Worm (Caenorhabditis elegans) whole organism, late embryonic: ENCODE data around the gene bath-38.

Experiments used
- C38D4.7 ChIP-seq: fragments of 200-800 bp; sonication (Bioruptor generic); optimal IDR thresholded peaks from 2 replicates; lab custom pipeline; 2018; ENCODE audit warnings: mild to moderate bottlenecking, missing genetic modification characterization, moderate library complexity, missing compliant biosample characterization
- ahr-1 ChIP-seq: sonication (generic microtip); optimal IDR thresholded peaks from 2 replicates; lab custom pipeline; 2016; ENCODE audit warnings: missing genetic modification characterization, missing compliant biosample characterization
- ceh-14 ChIP-seq: sonication (generic microtip); optimal IDR thresholded peaks from 2 replicates; lab custom pipeline; 2016; ENCODE audit warnings: missing genotype, missing genetic modification characterization, missing compliant biosample characterization
- ceh-18 ChIP-seq: sonication (generic microtip); optimal IDR thresholded peaks from 2 replicates; lab custom pipeline; 2016; ENCODE audit warnings: missing genetic modification characterization, missing compliant biosample characterization
- ceh-19 ChIP-seq: fragments of 200-800 bp; sonication (Bioruptor generic); optimal IDR thresholded peaks from 2 replicates; lab custom pipeline; 2018; ENCODE audit warnings: mild to moderate bottlenecking, missing genetic modification characterization, missing compliant biosample characterization
- ceh-2 ChIP-seq: sonication (generic microtip); optimal IDR thresholded peaks from 2 replicates; lab custom pipeline; 2016; ENCODE audit warnings: missing genotype, missing genetic modification characterization, missing compliant biosample characterization
- ceh-24 ChIP-seq: sonication (generic microtip); optimal IDR thresholded peaks from 2 replicates; lab custom pipeline; 2016; ENCODE audit warnings: mild to moderate bottlenecking, missing genetic modification characterization, missing compliant biosample characterization
- ceh-34 ChIP-seq: sonication (generic microtip); optimal IDR thresholded peaks from 2 replicates; lab custom pipeline; 2016; ENCODE audit warnings: mild to moderate bottlenecking, missing genetic modification characterization, missing compliant biosample characterization
- ceh-45 ChIP-seq: fragments of 200-800 bp; sonication (Bioruptor generic); IDR thresholded peaks from 2 replicates; pipeline ENCODE4 v1.3.6; 2022; ENCODE audit warnings: missing genetic modification reagents, missing genetic modification characterization, missing compliant biosample characterization
- ceh-48 ChIP-seq: sonication (generic microtip); optimal IDR thresholded peaks from 2 replicates; lab custom pipeline; 2016; ENCODE audit warnings: missing genetic modification characterization, inconsistent platforms, missing compliant biosample characterization
- che-1 ChIP-seq: sonication (generic microtip); optimal IDR thresholded peaks from 2 replicates; lab custom pipeline; 2016; ENCODE audit warnings: mild to moderate bottlenecking, missing genetic modification characterization, missing compliant biosample characterization
- dmd-4 ChIP-seq: sonication (generic microtip); optimal IDR thresholded peaks from 2 replicates; lab custom pipeline; 2016; ENCODE audit warnings: borderline replicate concordance, missing genetic modification characterization, missing compliant biosample characterization
- dve-1 ChIP-seq: sonication (generic microtip); optimal IDR thresholded peaks from 2 replicates; lab custom pipeline; 2017; ENCODE audit warnings: antibody characterized with exemption, mild to moderate bottlenecking, missing genetic modification characterization, missing compliant biosample characterization
- elt-2 ChIP-seq: sonication (generic microtip); optimal IDR thresholded peaks from 2 replicates; lab custom pipeline; 2016; ENCODE audit warnings: missing genetic modification reagents, missing genetic modification characterization, missing compliant biosample characterization
- ets-4 ChIP-seq: sonication (generic microtip); optimal IDR thresholded peaks from 2 replicates; lab custom pipeline; 2016; ENCODE audit warnings: missing genetic modification characterization, missing compliant biosample characterization
- eyg-1 ChIP-seq: sonication (generic microtip); optimal IDR thresholded peaks from 2 replicates; lab custom pipeline; 2016; ENCODE audit warnings: missing genotype, missing genetic modification characterization, missing compliant biosample characterization
- fkh-6 ChIP-seq: sonication (generic microtip); optimal IDR thresholded peaks from 2 replicates; lab custom pipeline; 2016; ENCODE audit warnings: missing genetic modification characterization, missing compliant biosample characterization
- hlh-15 ChIP-seq: sonication (generic microtip); optimal IDR thresholded peaks from 2 replicates; lab custom pipeline; 2016; ENCODE audit warnings: missing genetic modification characterization, missing compliant biosample characterization
- hlh-6 ChIP-seq: sonication (generic microtip); optimal IDR thresholded peaks from 2 replicates; lab custom pipeline; 2016; ENCODE audit warnings: missing genotype, missing genetic modification characterization, missing compliant biosample characterization
- hlh-8 ChIP-seq: sonication (generic microtip); optimal IDR thresholded peaks from 2 replicates; lab custom pipeline; 2016; ENCODE audit warnings: missing genotype, missing genetic modification characterization, missing compliant biosample characterization
- madf-2 ChIP-seq: sonication (generic microtip); optimal IDR thresholded peaks from 2 replicates; lab custom pipeline; 2017; ENCODE audit warnings: missing genetic modification characterization, missing compliant biosample characterization
- mec-3 ChIP-seq: sonication (generic microtip); optimal IDR thresholded peaks from 2 replicates; lab custom pipeline; 2016; ENCODE audit warnings: borderline replicate concordance, missing genetic modification characterization, missing compliant biosample characterization
- nfya-1 ChIP-seq: sonication (generic microtip); optimal IDR thresholded peaks from 2 replicates; lab custom pipeline; 2017; ENCODE audit warnings: missing genetic modification characterization, mild to moderate bottlenecking, missing compliant biosample characterization, antibody characterized with exemption, moderate library complexity
- nhr-11 ChIP-seq: fragments of 150-350 bp; optimal IDR thresholded peaks from 2 replicates; lab custom pipeline; 2014; ENCODE audit warnings: missing biosample characterization, missing genetic modification characterization
- nhr-232 ChIP-seq: sonication (generic microtip); optimal IDR thresholded peaks from 2 replicates; lab custom pipeline; 2016; ENCODE audit warnings: missing genetic modification characterization, missing compliant biosample characterization
- npax-4 ChIP-seq: sonication (generic microtip); optimal IDR thresholded peaks from 2 replicates; lab custom pipeline; 2016; ENCODE audit warnings: missing genetic modification characterization, missing compliant biosample characterization
- pag-3 ChIP-seq: sonication (generic microtip); optimal IDR thresholded peaks from 2 replicates; lab custom pipeline; 2016; ENCODE audit warnings: missing compliant biosample characterization, missing genetic modification characterization, borderline replicate concordance
- pat-9 ChIP-seq: fragments of 200-800 bp; sonication (Bioruptor generic); optimal IDR thresholded peaks from 2 replicates; lab custom pipeline; 2018; ENCODE audit warnings: mild to moderate bottlenecking, missing genetic modification characterization, moderate library complexity, missing compliant biosample characterization
- pax-1 ChIP-seq: fragments of 150-350 bp; optimal IDR thresholded peaks from 2 replicates; lab custom pipeline; 2014; ENCODE audit warnings: missing biosample characterization, missing genetic modification characterization
- pha-2 ChIP-seq: sonication (generic microtip); optimal IDR thresholded peaks from 2 replicates; lab custom pipeline; 2017; ENCODE audit warnings: mild to moderate bottlenecking, missing genetic modification characterization, missing compliant biosample characterization
- pha-4 ChIP-seq: fragments of 150-350 bp; optimal IDR thresholded peaks from 2 replicates; lab custom pipeline; 2018; ENCODE audit warnings: missing biosample characterization, missing genetic modification reagents, missing genetic modification characterization
- ref-2 ChIP-seq: sonication (generic microtip); optimal IDR thresholded peaks from 2 replicates; lab custom pipeline; 2016; ENCODE audit warnings: missing genetic modification characterization, missing compliant biosample characterization
- rnt-1 ChIP-seq: sonication (generic microtip); optimal IDR thresholded peaks from 2 replicates; lab custom pipeline; 2016; ENCODE audit warnings: missing genetic modification characterization, missing compliant biosample characterization
- sox-4 ChIP-seq: sonication (generic microtip); optimal IDR thresholded peaks from 2 replicates; lab custom pipeline; 2017; ENCODE audit warnings: mild to moderate bottlenecking, missing genetic modification characterization, inconsistent platforms, missing compliant biosample characterization
- syd-9 ChIP-seq: sonication (generic microtip); optimal IDR thresholded peaks from 2 replicates; lab custom pipeline; 2016; ENCODE audit warnings: mild to moderate bottlenecking, missing genetic modification characterization, moderate library complexity, missing compliant biosample characterization
- ttx-3 ChIP-seq: sonication (generic microtip); optimal IDR thresholded peaks from 2 replicates; lab custom pipeline; 2016; ENCODE audit warnings: missing genetic modification reagents, missing genetic modification characterization, missing compliant biosample characterization
- unc-42 ChIP-seq: sonication (generic microtip); optimal IDR thresholded peaks from 2 replicates; lab custom pipeline; 2016; ENCODE audit warnings: missing genotype, missing genetic modification characterization, missing compliant biosample characterization
- unc-55 ChIP-seq: sonication (generic microtip); optimal IDR thresholded peaks from 2 replicates; lab custom pipeline; 2017; ENCODE audit warnings: missing biosample characterization, missing genetic modification reagents, missing genetic modification characterization
- unc-86 ChIP-seq: sonication (generic microtip); optimal IDR thresholded peaks from 2 replicates; lab custom pipeline; 2016; ENCODE audit warnings: missing genetic modification characterization, missing compliant biosample characterization
- zip-5 ChIP-seq: sonication (generic microtip); optimal IDR thresholded peaks from 2 replicates; lab custom pipeline; 2016; ENCODE audit warnings: missing genetic modification characterization, missing compliant biosample characterization
- ztf-16 ChIP-seq: sonication (generic microtip); optimal IDR thresholded peaks from 2 replicates; lab custom pipeline; 2017; ENCODE audit warnings: missing genetic modification characterization, missing compliant biosample characterization

bath-38 gene

DNA sequence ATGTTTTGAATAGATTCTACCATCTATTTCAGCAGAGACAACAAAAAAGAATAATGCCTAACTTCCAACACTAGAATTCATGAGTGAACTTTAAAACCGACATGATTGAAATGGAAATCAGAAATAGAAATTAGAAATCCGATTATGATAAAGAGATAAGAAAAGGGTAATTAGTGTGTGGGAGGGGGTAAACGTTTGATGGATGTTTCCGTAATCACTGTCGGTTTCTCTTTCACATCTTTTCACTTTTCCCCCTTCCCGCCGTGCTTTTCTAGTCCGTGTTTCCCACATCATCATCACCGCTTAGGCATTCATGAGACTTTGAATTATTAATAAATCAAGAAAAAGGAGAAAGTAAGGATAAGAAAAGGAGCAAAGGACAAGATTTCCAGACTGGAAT, 600 bp upstream of the bath-38 start:
- TF ChIP-seq nfya-1 (no peak), pha-2 (tag; lab: Kevin White, UChicago) (no peak), ttx-3 (tag; lab: Kevin White, UChicago) (no peak), ceh-34 (tag; lab: Kevin White, UChicago) (no peak), ceh-45 (GFP tag; lab: Robert Waterston, UW) (no peak), rnt-1 (no peak), ceh-18 (tag; lab: Kevin White, UChicago) (no peak), ceh-14 (tag; lab: Kevin White, UChicago) (no peak), npax-4 (tag; lab: Kevin White, UChicago) (no peak), eyg-1 (no peak), ref-2 (tag; lab: Kevin White, UChicago) (no peak), ceh-48 (no peak), hlh-15 (tag; lab: Kevin White, UChicago) (no peak), unc-86 (tag; lab: Kevin White, UChicago) (no peak), pat-9 (tag; lab: Kevin White, UChicago) (no peak), elt-2 (tag; lab: Kevin White, UChicago) (no peak), pha-4 (no peak), mec-3 (tag; lab: Kevin White, UChicago) (no peak), pax-1 (tag; lab: Kevin White, UChicago) (no peak)

DNA sequence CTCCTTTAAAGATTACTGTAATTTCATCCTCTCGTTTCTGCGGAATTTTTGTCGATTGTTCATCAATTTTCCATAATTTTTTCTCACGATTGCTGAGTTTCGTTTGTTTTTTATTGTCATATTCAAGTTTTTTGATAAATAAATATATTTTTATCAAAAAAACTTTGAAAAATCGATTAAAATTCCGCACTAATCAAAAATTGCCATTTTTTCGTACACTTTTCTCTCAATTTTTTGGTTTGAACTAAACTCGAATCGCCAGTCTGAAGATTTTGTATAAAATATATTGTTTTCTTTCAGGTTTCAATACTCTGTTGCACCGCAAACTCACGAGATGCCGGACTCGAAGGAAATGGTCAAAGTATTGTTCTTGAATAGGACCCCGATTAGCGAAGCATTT, 4.2 kb downstream of the bath-38 start, which contains the start of gene ogr-2:
TSS of gene ogr-2 (plus strand) at position 301 of the 400 bp plus-strand sequence.
- no peak for TF ChIP-seq pag-3 (tag; lab: Kevin White, UChicago)
- no peak for TF ChIP-seq unc-42
- no peak for TF ChIP-seq fkh-6
- no peak for TF ChIP-seq unc-55
- TF ChIP-seq ceh-19 (GFP tag; lab: Kevin White, UChicago): no peak
- no peak for TF ChIP-seq zip-5 (tag; lab: Kevin White, UChicago)
- no peak for TF ChIP-seq ceh-24 (tag; lab: Kevin White, UChicago)
- TF ChIP-seq dve-1: no peak
- no peak for TF ChIP-seq nfya-1
- TF ChIP-seq ztf-16 (tag; lab: Kevin White, UChicago): no peak
- TF ChIP-seq, all 69 proteins: peak for 0

DNA sequence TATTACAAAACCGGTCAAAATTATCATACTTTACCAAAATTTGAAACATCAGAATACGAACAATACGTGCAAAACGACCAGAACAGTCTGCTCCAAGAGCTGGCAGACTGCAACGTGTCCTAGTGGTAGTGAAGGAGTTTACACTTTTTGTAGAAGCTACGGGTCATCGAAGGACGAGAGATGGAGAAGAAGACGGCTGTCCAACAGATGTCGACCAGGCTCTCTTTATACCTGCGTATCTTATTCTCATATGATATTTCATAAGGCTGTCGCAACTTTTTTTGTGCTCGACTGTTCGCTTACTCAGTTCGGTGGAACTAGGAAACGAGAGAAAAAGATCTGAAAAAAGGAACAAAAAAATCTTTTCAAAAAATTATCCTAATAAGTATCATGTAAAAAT, 5.3 kb downstream of the bath-38 start, which contains the start of gene let-268:
TSS of gene let-268 (minus strand) at position 182 of the 400 bp plus-strand sequence.
- no peak for TF ChIP-seq ahr-1 (tag; lab: Kevin White, UChicago)
- peak; percentile 21 for TF ChIP-seq unc-55
- no peak for TF ChIP-seq dve-1
- no peak for TF ChIP-seq sox-4 (tag; lab: Kevin White, UChicago)
- no peak for TF ChIP-seq syd-9 (tag; lab: Kevin White, UChicago)
- no peak for TF ChIP-seq madf-2 (tag; lab: Kevin White, UChicago)
- peak; percentile 78 for TF ChIP-seq hlh-8 (tag; lab: Kevin White, UChicago)
- no peak for TF ChIP-seq dmd-4 (tag; lab: Kevin White, UChicago)
- no peak for TF ChIP-seq nhr-232 (tag; lab: Kevin White, UChicago)

DNA sequence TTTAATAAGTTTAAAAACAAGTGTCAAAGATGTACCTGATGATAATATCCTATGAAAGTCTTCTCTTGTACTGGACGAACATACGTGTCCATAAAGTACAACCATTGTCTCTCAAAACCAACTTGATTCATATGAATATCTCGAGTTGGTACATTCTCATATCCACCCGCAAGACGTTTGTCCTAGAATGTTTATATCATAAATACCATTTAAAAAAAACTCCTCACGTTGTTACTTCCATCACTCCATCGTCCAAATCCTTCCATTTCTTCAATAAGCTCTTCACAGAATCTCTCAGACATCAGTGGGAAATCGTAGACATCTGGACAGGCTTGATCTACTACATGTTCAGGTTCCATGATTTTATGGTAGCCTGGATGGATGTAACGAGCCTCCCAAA, 9.6 kb downstream of the bath-38 start:
- TF ChIP-seq nhr-11 (no peak), hlh-6 (tag; lab: Kevin White, UChicago) (no peak), unc-86 (tag; lab: Kevin White, UChicago) (no peak), dve-1 (no peak), che-1 (tag; lab: Kevin White, UChicago) (no peak), ceh-48 (no peak), unc-42 (no peak), ttx-3 (tag; lab: Kevin White, UChicago) (no peak), ceh-18 (tag; lab: Kevin White, UChicago) (no peak), mec-3 (tag; lab: Kevin White, UChicago) (no peak), ceh-2 (no peak), pax-1 (tag; lab: Kevin White, UChicago) (no peak), ztf-16 (tag; lab: Kevin White, UChicago) (no peak), ets-4 (no peak), C38D4.7 (GFP tag; lab: Kevin White, UChicago) (no peak), elt-2 (tag; lab: Kevin White, UChicago) (no peak)
